Fruit fly (Drosophila melanogaster): ENCODE results near the gene TfIIB.
A peak's percentile ranks its signal among the peaks of the same experiment; 100 is the strongest.

TfIIB gene

dm6 chr2L:10386208-10386805 is 44.8 kb upstream of the TfIIB start, which contains the start of the genes Cdk1 and mRpS7 (continued):
- TF ChIP-seq jigr1 (GFP tag; IDR thresholded peaks at IDR 0.05) (peak; percentile 65; the same call in 1 of the 3 replicates), CG8944 (GFP tag; optimal IDR thresholded peaks at IDR 0.05) (peak; percentile 42), Lpt (GFP tag; optimal IDR thresholded peaks at IDR 0.05) (no peak), CG6254 (GFP tag; optimal IDR thresholded peaks at IDR 0.05) (peak; percentile 38), dpn (GFP tag; optimal IDR thresholded peaks at IDR 0.05) (peak; percentile 29 to 62), toy (GFP tag; IDR thresholded peaks at IDR 0.05) (no peak), CG10366 (GFP tag; IDR thresholded peaks at IDR 0.05) (peak; percentile 69; the same call in 1 of the 2 replicates), grn (GFP tag; optimal IDR thresholded peaks at IDR 0.05) (no peak), salm (tag; optimal IDR thresholded peaks at IDR 0.05) (peak; percentile 66), CG4730 (GFP tag; IDR thresholded peaks at IDR 0.05) (peak; percentile 41), CG18262 (tag; optimal IDR thresholded peaks at IDR 0.05) (peak; percentile 84), CG14965 (GFP tag; optimal IDR thresholded peaks at IDR 0.05; ENCODE audit: borderline replicate concordance) (no peak), ems (GFP tag; optimal IDR thresholded peaks at IDR 0.05) (no peak), twi (tag; optimal IDR thresholded peaks at IDR 0.05) (peak; percentile 62), CG10979 (tag; optimal IDR thresholded peaks at IDR 0.05) (peak; percentile 70), her (GFP tag; optimal IDR thresholded peaks at IDR 0.05) (no peak), odd (GFP tag; optimal IDR thresholded peaks at IDR 0.05) (no peak), CG3163 (GFP tag; optimal IDR thresholded peaks at IDR 0.05) (peak; percentile 8), CG10543 (GFP tag; optimal IDR thresholded peaks at IDR 0.05) (peak; percentile 7), br (optimal IDR thresholded peaks at IDR 0.05) (no peak), CG15011 (GFP tag; optimal IDR thresholded peaks at IDR 0.05) (peak; percentile 41), HLHmδ (GFP tag; optimal IDR thresholded peaks at IDR 0.05) (no peak), al (GFP tag; IDR thresholded peaks at IDR 0.05) (peak; percentile 54), CG17912 (GFP tag; optimal IDR thresholded peaks at IDR 0.05) (no peak), CG15514 (GFP tag; optimal IDR thresholded peaks at IDR 0.05) (peak; percentile 68), Elba2 (GFP tag; optimal IDR thresholded peaks at IDR 0.05) (peak; percentile 29), CG7987 (GFP tag; optimal IDR thresholded peaks at IDR 0.05) (no peak), CG7372 (GFP tag; IDR thresholded peaks at IDR 0.05) (peak; percentile 65), CG12744 (GFP tag; optimal IDR thresholded peaks at IDR 0.05) (peak; percentile 30), Pdp1 (GFP tag; optimal IDR thresholded peaks at IDR 0.05) (peak in 1 of 2 experiments; percentile 56), CG1529 (GFP tag; optimal IDR thresholded peaks at IDR 0.05) (peak; percentile 45), CG17612 (GFP tag; IDR thresholded peaks at IDR 0.05) (no peak), CG10147 (GFP tag; optimal IDR thresholded peaks at IDR 0.05) (peak; percentile 66), fd3F (GFP tag; optimal IDR thresholded peaks at IDR 0.05) (peak; percentile 66), Dek (tag; optimal IDR thresholded peaks at IDR 0.05) (peak; percentile 81), Trl (optimal IDR thresholded peaks at IDR 0.05) (no peak), Trl (GFP tag; optimal IDR thresholded peaks at IDR 0.05) (peak; percentile 54), ind (GFP tag; optimal IDR thresholded peaks at IDR 0.05) (peak; percentile 77), CG3995 (GFP tag; optimal IDR thresholded peaks at IDR 0.05) (peak; percentile 4), CG1792 (GFP tag; optimal IDR thresholded peaks at IDR 0.05) (no peak), tio (GFP tag; optimal IDR thresholded peaks at IDR 0.05) (peak; percentile 74), CG13775 (GFP tag; optimal IDR thresholded peaks at IDR 0.05) (peak; percentile 80), az2 (GFP tag; optimal IDR thresholded peaks at IDR 0.05) (peak; percentile 67), lmd (GFP tag; IDR thresholded peaks at IDR 0.05) (no peak; the same call in 1 of the 2 replicates), Hmr (GFP tag; optimal IDR thresholded peaks at IDR 0.05) (peak; percentile 73), Xbp1 (GFP tag; optimal IDR thresholded peaks at IDR 0.05) (peak; percentile 77), unc-4 (GFP tag; IDR thresholded peaks at IDR 0.05; ENCODE audit: partially characterized antibody) (no peak), CG1024 (GFP tag; IDR thresholded peaks at IDR 0.05) (peak; percentile 69; the same call in 1 of the 2 replicates), bbx (GFP tag; IDR thresholded peaks at IDR 0.05; ENCODE audit: partially characterized antibody) (no peak), Vsx1 (GFP tag; optimal IDR thresholded peaks at IDR 0.05) (peak; percentile 47)
